Worm (Caenorhabditis elegans): ENCODE results near the gene F36A4.1.

F36A4.1 gene

ce11 chrIV:4284989-4285388, 12.7 kb downstream of the F36A4.1 start:
- no peak for TF ChIP-seq Y79H2A.3 (GFP tag; conservative IDR thresholded peaks at IDR 0.05)
- no peak for TF ChIP-seq C17E4.6 (GFP tag; IDR thresholded peaks at IDR 0.05)
- no peak for TF ChIP-seq somi-1 (GFP tag; optimal IDR thresholded peaks at IDR 0.05)
- TF ChIP-seq snpc-1.1 (tag; optimal IDR thresholded peaks at IDR 0.05; ENCODE audit: insufficient read depth): no peak
- no peak for TF ChIP-seq egrh-3 (GFP tag; IDR thresholded peaks at IDR 0.05)
- TF ChIP-seq cebp-1 (GFP tag; IDR thresholded peaks at IDR 0.05): peak; percentile 22; the same call in 1 of the 2 replicates
- no peak for TF ChIP-seq cebp-1 (tag; optimal IDR thresholded peaks at IDR 0.05)
- TF ChIP-seq fkh-3 (tag; optimal IDR thresholded peaks at IDR 0.05): no peak
- TF ChIP-seq egl-18 (GFP tag; IDR thresholded peaks at IDR 0.05): no peak
- no peak for TF ChIP-seq aptf-2 (GFP tag; conservative IDR thresholded peaks at IDR 0.05)
- no peak for TF ChIP-seq unc-62 (GFP tag; optimal IDR thresholded peaks at IDR 0.05)
- no peak for TF ChIP-seq lin-35 (GFP tag; optimal IDR thresholded peaks at IDR 0.05)
- TF ChIP-seq nhr-80 (tag; optimal IDR thresholded peaks at IDR 0.05): peak; percentile 75
- no peak for TF ChIP-seq atf-7 (tag; optimal IDR thresholded peaks at IDR 0.05)
- TF ChIP-seq zim-3 (tag; optimal IDR thresholded peaks at IDR 0.05): no peak
- no peak for TF ChIP-seq F37B4.10 (GFP tag; IDR thresholded peaks at IDR 0.05)
- no peak for TF ChIP-seq bed-2 (GFP tag; IDR thresholded peaks at IDR 0.05)

- no peak for TF ChIP-seq mel-28 (tag; optimal IDR thresholded peaks at IDR 0.05; ENCODE audit: borderline replicate concordance)
- no peak for TF ChIP-seq let-526 (GFP tag; IDR thresholded peaks at IDR 0.05)
- no peak for TF ChIP-seq bed-2 (GFP tag; IDR thresholded peaks at IDR 0.05)
- TF ChIP-seq pbrm-1 (GFP tag; IDR thresholded peaks at IDR 0.05): no peak
- TF ChIP-seq F55B11.4 (tag; optimal IDR thresholded peaks at IDR 0.05; ENCODE audit: borderline replicate concordance, insufficient read depth): no peak
- TF ChIP-seq repo-1 (tag; optimal IDR thresholded peaks at IDR 0.05): no peak
- no peak for TF ChIP-seq snpc-3.4 (tag; optimal IDR thresholded peaks at IDR 0.05)
- TF ChIP-seq F57A8.1 (GFP tag; optimal IDR thresholded peaks at IDR 0.05): no peak
- TF ChIP-seq him-1 (tag; optimal IDR thresholded peaks at IDR 0.05): no peak
- TF ChIP-seq snpc-4 (GFP tag; optimal IDR thresholded peaks at IDR 0.05): no peak
- no peak for TF ChIP-seq snpc-4 (tag; optimal IDR thresholded peaks at IDR 0.05)
- no peak for TF ChIP-seq lsl-1 (GFP tag; optimal IDR thresholded peaks at IDR 0.05)
- no peak for TF ChIP-seq ccch-3 (GFP tag; optimal IDR thresholded peaks at IDR 0.05)
- TF ChIP-seq bed-1 (GFP tag; IDR thresholded peaks at IDR 0.05): no peak
- no peak for TF ChIP-seq lag-1 (GFP tag; IDR thresholded peaks at IDR 0.05)
- TF ChIP-seq somi-1 (GFP tag; optimal IDR thresholded peaks at IDR 0.05): no peak
- no peak for TF ChIP-seq sdz-38 (tag; optimal IDR thresholded peaks at IDR 0.05)
Observed at ce11 chrIV:4288332-4288731, 16.1 kb downstream of the F36A4.1 start, which contains the start of gene srv-4. srv-4 (minus strand) TSS chrIV:4288432.

DNA sequence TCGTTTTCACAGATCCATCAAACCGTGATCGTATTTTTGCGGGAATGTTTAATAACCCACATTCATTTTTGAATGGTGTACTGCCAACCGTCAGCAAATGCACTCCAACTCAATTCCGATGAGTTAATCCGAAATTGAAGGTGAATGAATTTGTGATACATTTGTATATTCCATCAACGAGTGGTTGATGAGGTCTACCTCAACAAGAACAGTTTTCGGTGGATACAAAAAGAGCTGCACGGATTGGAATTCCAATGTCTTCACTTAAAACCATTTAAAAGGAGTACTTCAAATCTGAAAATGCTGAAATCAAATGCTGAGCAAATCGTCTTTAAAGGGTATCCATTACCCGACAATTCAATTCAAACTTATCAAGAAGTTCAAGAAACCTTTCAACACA, 17.0 kb downstream of the F36A4.1 start, which contains the start of gene F15E6.5:
F15E6.5 (plus strand) TSS at position 301 of the 400 bp plus-strand sequence.
- no peak for TF ChIP-seq fkh-3 (tag; optimal IDR thresholded peaks at IDR 0.05)

DNA sequence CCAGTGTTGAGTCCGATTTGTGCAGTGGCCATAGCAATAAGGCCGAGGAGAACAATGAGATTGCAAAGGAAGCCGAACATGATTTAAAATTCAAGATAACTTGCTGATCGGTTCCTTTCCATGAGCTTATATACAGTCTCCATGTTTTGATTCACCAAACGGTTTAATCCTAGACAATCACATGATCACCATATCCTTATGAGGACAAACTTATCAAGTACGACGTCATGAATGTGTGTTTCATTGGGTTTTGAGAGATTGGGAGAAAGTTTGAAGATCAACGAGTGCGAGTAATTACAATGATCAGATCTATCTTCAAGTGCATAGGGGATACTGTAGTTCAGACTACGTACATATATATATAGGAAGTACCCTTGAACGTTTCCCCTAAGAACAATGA, 18.2 kb downstream of the F36A4.1 start, which contains the start of gene dct-7:
dct-7 (minus strand) TSS at position 101 of the 400 bp plus-strand sequence.
- no peak for TF ChIP-seq lin-35 (GFP tag; optimal IDR thresholded peaks at IDR 0.05)
- no peak for TF ChIP-seq athp-1 (tag; optimal IDR thresholded peaks at IDR 0.05)
- TF ChIP-seq akir-1 (GFP tag; optimal IDR thresholded peaks at IDR 0.05): no peak
- TF ChIP-seq rec-8 (tag; optimal IDR thresholded peaks at IDR 0.05): no peak
- no peak for TF ChIP-seq hmg-1.2 (GFP tag; IDR thresholded peaks at IDR 0.05)
- TF ChIP-seq K11D2.4 (GFP tag; IDR thresholded peaks at IDR 0.05): no peak
- no peak for TF ChIP-seq egl-44 (GFP tag; IDR thresholded peaks at IDR 0.05)
- TF ChIP-seq lin-40 (tag; optimal IDR thresholded peaks at IDR 0.05): no peak
- TF ChIP-seq F37B4.10 (GFP tag; IDR thresholded peaks at IDR 0.05): no peak
- TF ChIP-seq nhr-90 (tag; optimal IDR thresholded peaks at IDR 0.05): no peak
- TF ChIP-seq ama-1 (optimal IDR thresholded peaks at IDR 0.05): no peak
- no peak for TF ChIP-seq ama-1 (GFP tag; optimal IDR thresholded peaks at IDR 0.05)
- TF ChIP-seq lag-1 (GFP tag; IDR thresholded peaks at IDR 0.05): no peak
